Fruit fly (Drosophila melanogaster) whole organism, embryonic: ENCODE measurements around the gene alpha-Est9.

Source experiments
- Atf3 ChIP-seq: fragments of 200-800 bp; sonication (Bioruptor generic); optimal IDR thresholded peaks from 3 replicates; lab custom pipeline; 2016; ENCODE audit warnings: missing biosample characterization, missing genetic modification characterization
- B-H2 ChIP-seq: fragments of 200-800 bp; sonication (Bioruptor generic); optimal IDR thresholded peaks from 2 replicates; lab custom pipeline; 2018; ENCODE audit warnings: missing biosample characterization, mild to moderate bottlenecking, missing genetic modification characterization
- Bdp1 ChIP-seq: fragments of 200-800 bp; sonication (Bioruptor generic); optimal IDR thresholded peaks from 3 replicates; lab custom pipeline; 2016; ENCODE audit warnings: missing biosample characterization, missing genetic modification characterization
- Blimp-1 ChIP-seq: fragments of 200-800 bp; sonication (Bioruptor generic); optimal IDR thresholded peaks from 3 replicates; lab custom pipeline; 2018; ENCODE audit warnings: missing biosample characterization, missing genetic modification characterization, mild to moderate bottlenecking, moderate library complexity, missing genetic modification reagents
- CG10147 ChIP-seq: fragments of 200-800 bp; sonication (Bioruptor generic); optimal IDR thresholded peaks from 2 replicates; lab custom pipeline; 2019; ENCODE audit warnings: missing biosample characterization, mild to moderate bottlenecking, missing genetic modification characterization, moderate library complexity
- CG1024 ChIP-seq: fragments of 200-800 bp; sonication (Bioruptor generic); IDR thresholded peaks from 2 replicates; pipeline ENCODE4 v1.3.6; 2022; ENCODE audit warnings: missing biosample characterization, missing genetic modification characterization
- CG10654 ChIP-seq: fragments of 200-800 bp; sonication (Bioruptor generic); optimal IDR thresholded peaks from 2 replicates; lab custom pipeline; 2016; ENCODE audit warnings: missing biosample characterization, missing genetic modification characterization
- CG12659 ChIP-seq: fragments of 200-800 bp; sonication (Bioruptor generic); optimal IDR thresholded peaks from 3 replicates; lab custom pipeline; 2017; ENCODE audit warnings: mild to moderate bottlenecking, missing biosample characterization, missing genetic modification reagents, missing genetic modification characterization
- CG13424 ChIP-seq: fragments of 200-800 bp; sonication (Bioruptor generic); optimal IDR thresholded peaks from 2 replicates; lab custom pipeline; 2019; ENCODE audit warnings: missing biosample characterization, mild to moderate bottlenecking, missing genetic modification characterization, moderate library complexity
- CG14860 ChIP-seq: fragments of 200-800 bp; sonication (Bioruptor generic); IDR thresholded peaks from 3 replicates; pipeline ENCODE4 v1.3.6; 2022; ENCODE audit warnings: missing biosample characterization, missing genetic modification characterization; ENCODE audit not compliant: partially characterized antibody
- CG17802 ChIP-seq: fragments of 200-800 bp; sonication (Bioruptor generic); optimal IDR thresholded peaks from 2 replicates; lab custom pipeline; 2018; ENCODE audit warnings: missing biosample characterization, mild to moderate bottlenecking, missing genetic modification characterization, moderate library complexity
- CG2678 ChIP-seq: fragments of 200-800 bp; sonication (Bioruptor generic); optimal IDR thresholded peaks from 3 replicates; lab custom pipeline; 2019; ENCODE audit warnings: missing biosample characterization, mild to moderate bottlenecking, missing genetic modification characterization, moderate library complexity
- CG2712 ChIP-seq: fragments of 200-800 bp; optimal IDR thresholded peaks from 3 replicates; lab custom pipeline; 2019; ENCODE audit warnings: missing biosample characterization, mild to moderate bottlenecking, missing genetic modification characterization, moderate library complexity
- CG3163 ChIP-seq: fragments of 200-800 bp; sonication (Bioruptor generic); optimal IDR thresholded peaks from 3 replicates; lab custom pipeline; 2016; ENCODE audit warnings: missing biosample characterization, missing genetic modification characterization
- CG4282 ChIP-seq: fragments of 200-800 bp; sonication (Bioruptor generic); optimal IDR thresholded peaks from 2 replicates; lab custom pipeline; 2016; ENCODE audit warnings: missing biosample characterization, missing genetic modification characterization
- CG4820 ChIP-seq: fragments of 200-800 bp; sonication (Bioruptor generic); optimal IDR thresholded peaks from 3 replicates; lab custom pipeline; 2016; ENCODE audit warnings: missing biosample characterization, missing genetic modification characterization
- CG7839 ChIP-seq: fragments of 200-800 bp; sonication (Bioruptor generic); optimal IDR thresholded peaks from 3 replicates; lab custom pipeline; 2018; ENCODE audit warnings: missing biosample characterization, mild to moderate bottlenecking, missing genetic modification characterization, moderate library complexity
- CG8359 ChIP-seq: fragments of 200-800 bp; sonication (Bioruptor generic); optimal IDR thresholded peaks from 2 replicates; lab custom pipeline; 2017; ENCODE audit warnings: missing biosample characterization, mild to moderate bottlenecking, missing genetic modification characterization, borderline replicate concordance
- CG9932 ChIP-seq: fragments of 200-800 bp; sonication (Bioruptor generic); IDR thresholded peaks from 2 replicates; pipeline ENCODE4 v1.3.6; 2022; ENCODE audit warnings: missing biosample characterization, missing genetic modification characterization
- D ChIP-seq, 2 experiments: fragments of 200-800 bp in 1 of 2; fragments of >200 bp in 1 of 2; sonication (Bioruptor generic) in 1 of 2; optimal IDR thresholded peaks; 2 replicates in 1 of 2; 3 replicates in 1 of 2; lab custom pipeline; 2017; ENCODE audit warnings: mild to moderate bottlenecking in 1 of 2, missing biosample characterization in 1 of 2, missing genetic modification characterization in 1 of 2, missing genetic modification reagents in 1 of 2
- Dad ChIP-seq: fragments of 200-800 bp; sonication (Bioruptor generic); optimal IDR thresholded peaks from 3 replicates; lab custom pipeline; 2016; ENCODE audit warnings: missing biosample characterization, missing genetic modification characterization
- HHEX ChIP-seq: fragments of 200-800 bp; sonication (Bioruptor generic); optimal IDR thresholded peaks from 3 replicates; lab custom pipeline; 2017; ENCODE audit warnings: missing biosample characterization, mild to moderate bottlenecking, missing genetic modification characterization, missing genetic modification reagents
- Hr51 ChIP-seq, 2 experiments: fragments of 200-800 bp; sonication (Bioruptor generic); optimal IDR thresholded peaks; 2 replicates in 1 of 2; 3 replicates in 1 of 2; lab custom pipeline; 2016 to 2018; ENCODE audit warnings: missing biosample characterization in 2 of 2, missing genetic modification characterization in 2 of 2, mild to moderate bottlenecking in 1 of 2, moderate library complexity in 1 of 2
- Jarid2 ChIP-seq: fragments of 200-800 bp; sonication (Bioruptor generic); optimal IDR thresholded peaks from 3 replicates; lab custom pipeline; 2017; ENCODE audit warnings: mild to moderate bottlenecking, missing biosample characterization, missing genetic modification reagents, missing genetic modification characterization
- Kr ChIP-seq: fragments of 200-800 bp; sonication (Bioruptor generic); optimal IDR thresholded peaks from 2 replicates; lab custom pipeline; 2017; ENCODE audit warnings: missing biosample characterization, mild to moderate bottlenecking, missing genetic modification characterization
- Med ChIP-seq: fragments of 200-800 bp; sonication (Bioruptor generic); peaks from one replicate; lab custom pipeline; 2016; ENCODE audit warnings: missing biosample characterization, missing genetic modification characterization, mild to moderate bottlenecking, inconsistent platforms, moderate library complexity
- Sry-δ ChIP-seq: fragments of 200-800 bp; sonication (Bioruptor generic); optimal IDR thresholded peaks from 2 replicates; lab custom pipeline; 2016; ENCODE audit warnings: missing biosample characterization, missing genetic modification characterization
- cg ChIP-seq: fragments of 200-800 bp; sonication (Bioruptor generic); optimal IDR thresholded peaks from 3 replicates; lab custom pipeline; 2019; ENCODE audit warnings: missing biosample characterization, mild to moderate bottlenecking, missing genetic modification characterization, moderate library complexity
- chif ChIP-seq, 2 experiments: fragments of 200-800 bp; sonication (Bioruptor generic); optimal IDR thresholded peaks; 3 replicates each; lab custom pipeline; 2016; ENCODE audit warnings: missing biosample characterization in 2 of 2, missing genetic modification characterization in 2 of 2
- ci ChIP-seq: fragments of 200-800 bp; sonication (Bioruptor generic); IDR thresholded peaks from 3 replicates; pipeline ENCODE4 v1.3.6; 2022; ENCODE audit warnings: missing biosample characterization, missing genetic modification characterization
- corto ChIP-seq: fragments of 200-800 bp; sonication (Bioruptor generic); optimal IDR thresholded peaks from 2 replicates; lab custom pipeline; 2016; ENCODE audit warnings: missing biosample characterization, mild to moderate bottlenecking, missing genetic modification characterization, moderate library complexity
- dpn ChIP-seq, 2 experiments: fragments of 200-800 bp; sonication (Bioruptor generic); optimal IDR thresholded peaks; 3 replicates each; lab custom pipeline; 2016; ENCODE audit warnings: missing biosample characterization in 2 of 2, missing genetic modification characterization in 2 of 2
- gcm ChIP-seq: fragments of 200-800 bp; sonication (Bioruptor generic); optimal IDR thresholded peaks from 2 replicates; lab custom pipeline; 2019; ENCODE audit warnings: missing biosample characterization, mild to moderate bottlenecking, missing genetic modification characterization, moderate library complexity
- gfzf ChIP-seq: fragments of 200-800 bp; sonication (Bioruptor generic); optimal IDR thresholded peaks from 2 replicates; lab custom pipeline; 2016; ENCODE audit warnings: missing biosample characterization, mild to moderate bottlenecking, missing genetic modification characterization, moderate library complexity
- gro ChIP-seq: fragments of 200-800 bp; sonication (Bioruptor generic); optimal IDR thresholded peaks from 2 replicates; lab custom pipeline; 2016; ENCODE audit warnings: missing biosample characterization, missing genetic modification characterization
- gsb-n ChIP-seq: fragments of 200-800 bp; sonication (Bioruptor generic); optimal IDR thresholded peaks from 3 replicates; lab custom pipeline; 2018; ENCODE audit warnings: missing biosample characterization, mild to moderate bottlenecking, missing genetic modification characterization
- ind ChIP-seq: fragments of 200-800 bp; sonication (Bioruptor generic); optimal IDR thresholded peaks from 3 replicates; lab custom pipeline; 2016; ENCODE audit warnings: missing biosample characterization, missing genetic modification characterization
- kay ChIP-seq: fragments of 200-800 bp; sonication (Bioruptor generic); optimal IDR thresholded peaks from 2 replicates; lab custom pipeline; 2016; ENCODE audit warnings: missing biosample characterization, missing genetic modification characterization
- lilli ChIP-seq: fragments of 200-800 bp; sonication (Bioruptor generic); optimal IDR thresholded peaks from 3 replicates; lab custom pipeline; 2016; ENCODE audit warnings: missing biosample characterization, missing genetic modification characterization
- lov ChIP-seq, 2 experiments: fragments of 200-800 bp in 1 of 2; fragments of >200 bp in 1 of 2; sonication (Bioruptor generic) in 1 of 2; IDR thresholded peaks in 1 of 2; optimal IDR thresholded peaks in 1 of 2; 2 replicates in 1 of 2; 3 replicates in 1 of 2; pipeline versions ENCODE4 v1.3.6 to Lab custom; 2017 to 2022; ENCODE audit warnings: missing biosample characterization in 1 of 2, missing genetic modification characterization in 1 of 2
- mam ChIP-seq: fragments of 200-800 bp; sonication (Bioruptor generic); optimal IDR thresholded peaks from 3 replicates; lab custom pipeline; 2016; ENCODE audit warnings: missing biosample characterization, missing genetic modification characterization
- mld ChIP-seq: fragments of 200-800 bp; sonication (Bioruptor generic); IDR thresholded peaks from 3 replicates; pipeline ENCODE4 v1.3.6; 2022; ENCODE audit warnings: missing biosample characterization, missing genetic modification characterization; ENCODE audit not compliant: partially characterized antibody
- pfk ChIP-seq: fragments of 200-800 bp; sonication (Bioruptor generic); optimal IDR thresholded peaks from 2 replicates; lab custom pipeline; 2018; ENCODE audit warnings: missing biosample characterization, mild to moderate bottlenecking, missing genetic modification characterization, moderate library complexity
- row ChIP-seq: fragments of 200-800 bp; sonication (Bioruptor generic); IDR thresholded peaks from 3 replicates; pipeline ENCODE4 v1.3.6; 2022; ENCODE audit warnings: missing biosample characterization, missing genetic modification characterization
- sens ChIP-seq: fragments of 200-800 bp; sonication (Bioruptor generic); peaks from one replicate; lab custom pipeline; 2016; ENCODE audit warnings: missing biosample characterization, missing genetic modification characterization
- slbo ChIP-seq: fragments of 200-800 bp; sonication (Bioruptor generic); IDR thresholded peaks from 2 replicates; pipeline ENCODE4 v1.3.6; 2022; ENCODE audit warnings: missing biosample characterization, missing genetic modification characterization
- ssp ChIP-seq: fragments of 200-800 bp; sonication (Bioruptor generic); IDR thresholded peaks from 2 replicates; pipeline ENCODE4 v1.3.6; 2022; ENCODE audit warnings: missing biosample characterization, missing genetic modification characterization
- trem ChIP-seq: fragments of 200-800 bp; optimal IDR thresholded peaks from 3 replicates; lab custom pipeline; 2019; ENCODE audit warnings: missing biosample characterization, mild to moderate bottlenecking, missing genetic modification characterization, moderate library complexity
- vnd ChIP-seq: fragments of 200-800 bp; sonication (Bioruptor generic); IDR thresholded peaks from 3 replicates; pipeline ENCODE4 v1.3.6; 2022; ENCODE audit warnings: missing biosample characterization, missing genetic modification characterization; ENCODE audit not compliant: partially characterized antibody

The alpha-Est9 gene

DNA sequence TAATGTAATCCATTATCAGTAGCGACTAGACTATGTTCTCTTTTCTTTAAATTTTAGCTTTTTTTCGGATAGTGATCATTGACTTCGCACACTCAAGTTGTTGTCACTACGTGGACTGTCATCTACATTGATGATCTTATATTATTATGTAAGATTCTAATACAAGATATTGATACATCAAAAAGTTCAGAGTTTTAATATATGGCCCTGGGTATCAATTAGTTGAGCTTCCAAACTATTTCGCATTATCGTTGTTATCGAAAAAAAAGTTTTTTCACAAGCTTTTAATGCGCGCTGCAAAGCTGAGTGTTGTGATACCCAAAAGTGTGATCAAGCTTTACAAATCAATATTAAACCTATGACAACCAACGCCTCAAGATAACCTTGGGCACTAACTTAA is 12.8 kb downstream of the alpha-Est9 start (continued):
- TF ChIP-seq CG8359 (no peak), Med (peak; percentile 83), mld (GFP tag; lab: Robert Waterston, UW) (0 out of 3 replicates have a peak, but pooled peaks have one; percentile 11), CG10654 (GFP tag; lab: Kevin White, UChicago) (no peak), CG2678 (tag; lab: Kevin White, UChicago) (peak; percentile 32), ssp (GFP tag; lab: Robert Waterston, UW) (no peak), CG14860 (GFP tag; lab: Robert Waterston, UW) (peak; percentile 79), gsb-n (no peak), CG13424 (no peak), trem (no peak), Hr51 (GFP tag; optimal IDR thresholded peaks at IDR 0.05; lab: Kevin White, UChicago) (peak in 1 of 2 experiments; percentile 40), Sry-δ (GFP tag; lab: Kevin White, UChicago) (no peak), D (optimal IDR thresholded peaks at IDR 0.05; lab: Kevin White, UChicago) (no peak), D (GFP tag; optimal IDR thresholded peaks at IDR 0.05; lab: Kevin White, UChicago) (no peak), Kr (no peak), gfzf (GFP tag; lab: Kevin White, UChicago) (peak; percentile 6), Bdp1 (GFP tag; lab: Kevin White, UChicago) (no peak), mam (peak; percentile 22), Atf3 (GFP tag; lab: Kevin White, UChicago) (no peak), ind (GFP tag; lab: Kevin White, UChicago) (peak; percentile 6), lov (optimal IDR thresholded peaks at IDR 0.05; lab: Kevin White, UChicago) (no peak), lov (GFP tag; IDR thresholded peaks at IDR 0.05; lab: Robert Waterston, UW) (no peak), pfk (GFP tag; lab: Kevin White, UChicago) (no peak), vnd (GFP tag; lab: Robert Waterston, UW) (peak; percentile 60; the same call in 2 of the 3 replicates), kay (GFP tag; lab: Kevin White, UChicago) (peak; percentile 11), dpn (GFP tag; optimal IDR thresholded peaks at IDR 0.05; lab: Kevin White, UChicago) (peak; percentile 15 to 40), CG9932 (GFP tag; lab: Robert Waterston, UW) (peak; percentile 41; the same call in 1 of the 2 replicates), CG4282 (GFP tag; lab: Kevin White, UChicago) (no peak), Blimp-1 (peak; percentile 25), slbo (peak; percentile 61), Dad (GFP tag; lab: Kevin White, UChicago) (no peak), chif (GFP tag; optimal IDR thresholded peaks at IDR 0.05; lab: Kevin White, UChicago) (no peak), gcm (GFP tag; lab: Kevin White, UChicago) (no peak), CG12659 (peak; percentile 12), CG1024 (GFP tag; lab: Robert Waterston, UW) (0 out of 2 replicates have a peak, but pooled peaks have one; percentile 28), ci (GFP tag; lab: Robert Waterston, UW) (peak; percentile 47; the same call in 1 of the 3 replicates), CG4820 (peak; percentile 18), lilli (GFP tag; lab: Kevin White, UChicago) (peak; percentile 47), CG3163 (GFP tag; lab: Kevin White, UChicago) (no peak), CG7839 (peak; percentile 51), B-H2 (GFP tag; lab: Kevin White, UChicago) (no peak), sens (peak; percentile 89), cg (GFP tag; lab: Kevin White, UChicago) (no peak), Jarid2 (GFP tag; lab: Kevin White, UChicago) (no peak), HHEX (GFP tag; lab: Kevin White, UChicago) (no peak), CG10147 (peak; percentile 20), gro (GFP tag; lab: Kevin White, UChicago) (peak; percentile 67), corto (no peak), row (peak; percentile 66), CG17802 (tag; lab: Kevin White, UChicago) (no peak), CG2712 (tag; lab: Kevin White, UChicago) (no peak)
